Fruit fly (Drosophila melanogaster): ENCODE data around the gene CG2076.

CG2076 gene

dm6 chrX:11090161-11090560, at the start of gene CG2076:
CG2076 (plus strand) TSS chrX:11090210.
- no peak for TF ChIP-seq usp (GFP tag; optimal IDR thresholded peaks at IDR 0.05)
- TF ChIP-seq sv (GFP tag; optimal IDR thresholded peaks at IDR 0.05) = no peak
- TF ChIP-seq Hr83 (GFP tag; optimal IDR thresholded peaks at IDR 0.05; ENCODE audit: poor library complexity, severe bottlenecking) = no peak
- TF ChIP-seq Sp1 (GFP tag; optimal IDR thresholded peaks at IDR 0.05) = no peak
- TF ChIP-seq h (GFP tag; optimal IDR thresholded peaks at IDR 0.05) = no peak
- TF ChIP-seq fru (GFP tag; optimal IDR thresholded peaks at IDR 0.05) = no peak
- no peak for TF ChIP-seq br (GFP tag; optimal IDR thresholded peaks at IDR 0.05)
- no peak for TF ChIP-seq dl (GFP tag; optimal IDR thresholded peaks at IDR 0.05; ENCODE audit: insufficient read depth in 1 of 2, partially characterized antibody in 2 of 2)
- no peak for TF ChIP-seq GATAd (GFP tag; optimal IDR thresholded peaks at IDR 0.05)
- no peak for TF ChIP-seq CrebA (GFP tag; optimal IDR thresholded peaks at IDR 0.05; ENCODE audit: borderline replicate concordance)
- no peak for TF ChIP-seq HLH106 (tag; optimal IDR thresholded peaks at IDR 0.05)
- no peak for TF ChIP-seq brk (GFP tag; optimal IDR thresholded peaks at IDR 0.05)
- no peak for TF ChIP-seq Dif (GFP tag; optimal IDR thresholded peaks at IDR 0.05; ENCODE audit: partially characterized antibody)
- TF ChIP-seq ey (GFP tag; optimal IDR thresholded peaks at IDR 0.05) = no peak
- no peak for TF ChIP-seq pan (optimal IDR thresholded peaks at IDR 0.05)
- TF ChIP-seq sage (GFP tag; optimal IDR thresholded peaks at IDR 0.05) = no peak
- TF ChIP-seq psq (GFP tag; optimal IDR thresholded peaks at IDR 0.05) = no peak
- no peak for TF ChIP-seq Jra (GFP tag; optimal IDR thresholded peaks at IDR 0.05)
- TF ChIP-seq Abd-B (GFP tag; optimal IDR thresholded peaks at IDR 0.05) = no peak
- TF ChIP-seq Hnf4 (GFP tag; optimal IDR thresholded peaks at IDR 0.05) = no peak

dm6 chrX:11044456-11044855, 45.6 kb upstream of the CG2076 start, which contains the start of gene SmydA-4:
SmydA-4 (plus strand) TSS chrX:11044756.
- TF ChIP-seq usp (GFP tag; optimal IDR thresholded peaks at IDR 0.05) (no peak), HLH106 (tag; optimal IDR thresholded peaks at IDR 0.05) (no peak), rgr (GFP tag; optimal IDR thresholded peaks at IDR 0.05) (no peak), dmrt93B (GFP tag; optimal IDR thresholded peaks at IDR 0.05) (no peak), dsf (GFP tag; optimal IDR thresholded peaks at IDR 0.05; ENCODE audit: borderline replicate concordance) (no peak), Rel (GFP tag; optimal IDR thresholded peaks at IDR 0.05) (no peak), Rel (tag; optimal IDR thresholded peaks at IDR 0.05) (no peak), Mio (GFP tag; optimal IDR thresholded peaks at IDR 0.05) (no peak)

dm6 chrX:11053456-11053855, 36.6 kb upstream of the CG2076 start, which contains the start of gene CG1552:
CG1552 (minus strand) TSS chrX:11053556.
- no peak for TF ChIP-seq jim (GFP tag; optimal IDR thresholded peaks at IDR 0.05)
- TF ChIP-seq tai (GFP tag; optimal IDR thresholded peaks at IDR 0.05) = no peak
- TF ChIP-seq sv (GFP tag; optimal IDR thresholded peaks at IDR 0.05) = no peak
- TF ChIP-seq Hnf4 (GFP tag; optimal IDR thresholded peaks at IDR 0.05) = no peak
- TF ChIP-seq ey (GFP tag; optimal IDR thresholded peaks at IDR 0.05) = no peak
- TF ChIP-seq pan (optimal IDR thresholded peaks at IDR 0.05) = no peak

- TF ChIP-seq jim (GFP tag; optimal IDR thresholded peaks at IDR 0.05) = no peak
- no peak for TF ChIP-seq foxo (GFP tag; optimal IDR thresholded peaks at IDR 0.05)
- TF ChIP-seq HLH106 (tag; optimal IDR thresholded peaks at IDR 0.05) = no peak
- no peak for TF ChIP-seq dsf (GFP tag; optimal IDR thresholded peaks at IDR 0.05; ENCODE audit: borderline replicate concordance)
- TF ChIP-seq lola (GFP tag; optimal IDR thresholded peaks at IDR 0.05) = no peak
- no peak for TF ChIP-seq rgr (GFP tag; optimal IDR thresholded peaks at IDR 0.05)
- no peak for TF ChIP-seq OdsH (GFP tag; optimal IDR thresholded peaks at IDR 0.05)
- TF ChIP-seq Myc (optimal IDR thresholded peaks at IDR 0.05) = no peak
- TF ChIP-seq CG32264 (GFP tag; optimal IDR thresholded peaks at IDR 0.05) = no peak
- TF ChIP-seq CG9705 (GFP tag; optimal IDR thresholded peaks at IDR 0.05) = no peak
- no peak for TF ChIP-seq psq (GFP tag; optimal IDR thresholded peaks at IDR 0.05)
Observed at dm6 chrX:11059519-11059918, 30.5 kb upstream of the CG2076 start, which contains the start of gene CG1545. CG1545 (minus strand) TSS chrX:11059619.

- TF ChIP-seq CG9705 (GFP tag; optimal IDR thresholded peaks at IDR 0.05) (no peak), CG32264 (GFP tag; optimal IDR thresholded peaks at IDR 0.05) (no peak)
Observed at dm6 chrX:11063070-11063469, 26.9 kb upstream of the CG2076 start, which contains the start of gene CG1537. CG1537 (minus strand) TSS chrX:11063170.
